Fruit fly (Drosophila melanogaster) whole organism: Measurements from ENCODE around the gene Ugt37A2.

Source experiments
- CG8478 ChIP-seq: fragments of >200 bp; optimal IDR thresholded peaks from 2 replicates; lab custom pipeline; 2018; ENCODE audit warnings: inconsistent platforms
- EcR ChIP-seq, 2 experiments: fragments of >200 bp; optimal IDR thresholded peaks; 2 replicates each; lab custom pipeline; 2017; ENCODE audit warnings: missing biosample characterization in 2 of 2, missing genetic modification characterization in 2 of 2, missing genetic modification reagents in 2 of 2
- usp ChIP-seq: fragments of >200 bp; optimal IDR thresholded peaks from 2 replicates; lab custom pipeline; 2017; ENCODE audit warnings: missing biosample characterization, missing genetic modification characterization, mixed read lengths

DNA sequence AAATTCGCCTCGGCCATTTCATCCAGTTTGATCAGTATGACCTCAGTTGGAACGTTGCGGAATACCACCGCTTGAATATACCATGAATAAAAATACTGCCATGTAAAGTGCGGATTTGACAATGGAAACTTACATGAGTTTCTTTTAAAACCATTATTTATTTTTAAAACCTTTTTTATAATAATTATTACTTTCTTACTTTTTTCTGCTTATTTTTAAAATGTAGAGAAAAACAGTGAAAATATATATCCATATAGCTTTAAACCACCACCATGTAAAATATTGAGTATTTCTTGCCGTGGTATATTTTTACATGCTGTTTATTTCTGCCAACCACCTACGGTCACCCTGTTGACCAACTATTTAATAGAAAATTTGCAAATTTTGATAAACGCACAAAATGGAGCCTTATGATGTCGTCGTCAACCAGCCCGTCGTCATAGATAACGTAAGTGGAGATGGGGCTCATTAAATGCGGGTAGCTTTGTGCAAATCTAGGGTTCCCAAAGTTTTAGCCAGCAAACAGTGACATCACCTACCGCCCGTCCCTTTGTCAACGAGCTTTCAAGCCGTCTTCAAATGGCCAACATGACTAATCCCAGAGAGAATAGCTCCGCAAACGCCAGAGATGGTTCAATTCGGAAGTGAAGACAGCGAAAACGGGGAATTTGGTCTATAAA, 47.9 kb upstream of the Ugt37A2 start, which contains the start of gene Arp1:
- TF ChIP-seq usp (GFP tag; lab: Kevin White, UChicago) (no peak), CG8478 (lab: Kevin White, UChicago) (no peak), EcR (GFP tag; optimal IDR thresholded peaks at IDR 0.05; lab: Kevin White, UChicago) (no peak)
